Worm (Caenorhabditis elegans): ENCODE data around the gene iglr-1.

The iglr-1 gene

ce11 chrX:15039029-15039695 lies 48.0 kb upstream of the iglr-1 start:
- TF ChIP-seq nhr-129 (tag; optimal IDR thresholded peaks at IDR 0.05) (peak; percentile 51), C34F6.9 (tag; optimal IDR thresholded peaks at IDR 0.05) (peak; percentile 25), mdl-1 (tag; optimal IDR thresholded peaks at IDR 0.05) (no peak), lsy-2 (tag; optimal IDR thresholded peaks at IDR 0.05) (peak in 1 of 2 experiments; percentile 34), dmd-4 (tag; optimal IDR thresholded peaks at IDR 0.05) (no peak), sma-9 (GFP tag; optimal IDR thresholded peaks at IDR 0.05) (peak; percentile 53), sma-9 (tag; optimal IDR thresholded peaks at IDR 0.05) (no peak)

ce11 chrX:15036287-15036686 lies 45.1 kb upstream of the iglr-1 start:
- TF ChIP-seq ztf-11 (tag; optimal IDR thresholded peaks at IDR 0.05) (no peak), nhr-237 (tag; optimal IDR thresholded peaks at IDR 0.05) (no peak), ztf-4 (tag; optimal IDR thresholded peaks at IDR 0.05) (peak; percentile 16), peb-1 (tag; optimal IDR thresholded peaks at IDR 0.05) (no peak), ZK546.5 (tag; optimal IDR thresholded peaks at IDR 0.05) (no peak), crh-2 (tag; optimal IDR thresholded peaks at IDR 0.05) (no peak), F13H6.1 (tag; optimal IDR thresholded peaks at IDR 0.05) (no peak), Y55F3AM.14 (GFP tag; optimal IDR thresholded peaks at IDR 0.05) (no peak), nhr-6 (tag; optimal IDR thresholded peaks at IDR 0.05) (no peak), lsy-2 (tag; optimal IDR thresholded peaks at IDR 0.05) (peak in 1 of 2 experiments; percentile 6), ceh-16 (tag; optimal IDR thresholded peaks at IDR 0.05) (no peak), lin-13 (GFP tag; optimal IDR thresholded peaks at IDR 0.05) (no peak), nhr-25 (tag; optimal IDR thresholded peaks at IDR 0.05) (peak; percentile 30), unc-39 (tag; optimal IDR thresholded peaks at IDR 0.05) (no peak), nhr-21 (tag; optimal IDR thresholded peaks at IDR 0.05) (no peak), alr-1 (tag; optimal IDR thresholded peaks at IDR 0.05) (no peak), sma-3 (GFP tag; optimal IDR thresholded peaks at IDR 0.05) (no peak), C34F6.9 (tag; optimal IDR thresholded peaks at IDR 0.05) (no peak), unc-55 (GFP tag; optimal IDR thresholded peaks at IDR 0.05) (no peak), nhr-129 (tag; optimal IDR thresholded peaks at IDR 0.05) (no peak), mbf-1 (tag; optimal IDR thresholded peaks at IDR 0.05) (no peak), ztf-1 (GFP tag; conservative IDR thresholded peaks at IDR 0.05) (no peak), dmd-4 (tag; optimal IDR thresholded peaks at IDR 0.05) (no peak), lin-11 (tag; optimal IDR thresholded peaks at IDR 0.05) (no peak), egl-27 (tag; optimal IDR thresholded peaks at IDR 0.05) (no peak), nhr-77 (tag; optimal IDR thresholded peaks at IDR 0.05) (no peak), nhr-12 (tag; optimal IDR thresholded peaks at IDR 0.05) (no peak)

ce11 chrX:15035748-15036147 lies 44.6 kb upstream of the iglr-1 start:
- TF ChIP-seq peb-1 (tag; optimal IDR thresholded peaks at IDR 0.05) (no peak), elt-1 (tag; optimal IDR thresholded peaks at IDR 0.05) (no peak), nhr-23 (tag; optimal IDR thresholded peaks at IDR 0.05) (no peak), lin-11 (tag; optimal IDR thresholded peaks at IDR 0.05) (no peak), alr-1 (tag; optimal IDR thresholded peaks at IDR 0.05) (no peak), aly-2 (tag; optimal IDR thresholded peaks at IDR 0.05) (no peak), nhr-129 (tag; optimal IDR thresholded peaks at IDR 0.05) (no peak), dmd-4 (tag; optimal IDR thresholded peaks at IDR 0.05) (no peak), snpc-4 (tag; optimal IDR thresholded peaks at IDR 0.05) (no peak), sma-9 (GFP tag; optimal IDR thresholded peaks at IDR 0.05) (no peak), sma-9 (tag; optimal IDR thresholded peaks at IDR 0.05) (no peak), crh-2 (tag; optimal IDR thresholded peaks at IDR 0.05) (no peak)

- TF ChIP-seq R02D3.7 (tag; optimal IDR thresholded peaks at IDR 0.05) (no peak), mdl-1 (tag; optimal IDR thresholded peaks at IDR 0.05) (no peak), unc-39 (tag; optimal IDR thresholded peaks at IDR 0.05) (no peak), fos-1 (tag; optimal IDR thresholded peaks at IDR 0.05) (no peak), nhr-129 (tag; optimal IDR thresholded peaks at IDR 0.05) (no peak), alr-1 (tag; optimal IDR thresholded peaks at IDR 0.05) (no peak), sma-9 (GFP tag; optimal IDR thresholded peaks at IDR 0.05) (no peak), sma-9 (tag; optimal IDR thresholded peaks at IDR 0.05) (no peak), ztf-4 (tag; optimal IDR thresholded peaks at IDR 0.05) (no peak), sma-3 (GFP tag; optimal IDR thresholded peaks at IDR 0.05) (no peak), nhr-11 (tag; optimal IDR thresholded peaks at IDR 0.05) (no peak), mbf-1 (tag; optimal IDR thresholded peaks at IDR 0.05) (no peak), egl-27 (tag; optimal IDR thresholded peaks at IDR 0.05) (no peak), F13H6.1 (tag; optimal IDR thresholded peaks at IDR 0.05) (no peak)
Observed at ce11 chrX:15034787-15035186, 43.6 kb upstream of the iglr-1 start, which contains the start of gene dsc-1. dsc-1 (minus strand) TSS chrX:15034832.

All from whole organism, L2 larva.